Worm (Caenorhabditis elegans) whole organism, L2 larva: Measurements from ENCODE around the gene pvf-1.

Source experiments
- C34F6.9 ChIP-seq: fragments of 150-350 bp; optimal IDR thresholded peaks from 2 replicates; lab custom pipeline; 2014; ENCODE audit warnings: missing biosample characterization, missing genetic modification characterization
- F13H6.1 ChIP-seq: sonication (generic microtip); optimal IDR thresholded peaks from 2 replicates; lab custom pipeline; 2016; ENCODE audit warnings: missing genetic modification characterization, missing compliant biosample characterization
- Y55F3AM.14 ChIP-seq: fragments of 200-800 bp; sonication (Bioruptor generic); optimal IDR thresholded peaks from 2 replicates; lab custom pipeline; 2018; ENCODE audit warnings: mild to moderate bottlenecking, missing genetic modification characterization, missing compliant biosample characterization
- alr-1 ChIP-seq: fragments of 150-350 bp; optimal IDR thresholded peaks from 2 replicates; lab custom pipeline; 2014; ENCODE audit warnings: missing biosample characterization, missing genetic modification characterization
- aly-2 ChIP-seq: fragments of 150-350 bp; optimal IDR thresholded peaks from 2 replicates; lab custom pipeline; 2014; ENCODE audit warnings: missing biosample characterization, missing genetic modification characterization
- ama-1 ChIP-seq: fragments of 150-350 bp; optimal IDR thresholded peaks from 2 replicates; lab custom pipeline; 2018; ENCODE audit warnings: inconsistent platforms
- blmp-1 ChIP-seq: sonication (generic microtip); optimal IDR thresholded peaks from 2 replicates; lab custom pipeline; 2017; ENCODE audit warnings: missing genetic modification characterization, mild to moderate bottlenecking, missing compliant biosample characterization, antibody characterized with exemption, moderate library complexity; ENCODE audit not compliant: insufficient read depth
- ceh-16 ChIP-seq: fragments of 150-350 bp; optimal IDR thresholded peaks from 2 replicates; lab custom pipeline; 2014; ENCODE audit warnings: missing biosample characterization, missing genetic modification characterization
- ceh-82 ChIP-seq: fragments of 150-350 bp; optimal IDR thresholded peaks from 2 replicates; lab custom pipeline; 2014; ENCODE audit warnings: missing biosample characterization, missing genetic modification characterization
- crh-2 ChIP-seq: sonication (generic microtip); optimal IDR thresholded peaks from 2 replicates; lab custom pipeline; 2017; ENCODE audit warnings: missing biosample characterization, missing genetic modification characterization
- dmd-4 ChIP-seq: sonication (generic microtip); optimal IDR thresholded peaks from 2 replicates; lab custom pipeline; 2017; ENCODE audit warnings: missing biosample characterization, missing genetic modification characterization
- egl-27 ChIP-seq: sonication (generic microtip); optimal IDR thresholded peaks from 3 replicates; lab custom pipeline; 2017; ENCODE audit warnings: missing biosample characterization, missing genetic modification reagents, missing genetic modification characterization
- elt-3 ChIP-seq: sonication (generic microtip); optimal IDR thresholded peaks from 2 replicates; lab custom pipeline; 2017; ENCODE audit warnings: missing biosample characterization, missing genetic modification characterization
- fos-1 ChIP-seq: fragments of 150-350 bp; optimal IDR thresholded peaks from 2 replicates; lab custom pipeline; 2014; ENCODE audit warnings: missing biosample characterization, missing genetic modification characterization
- lin-11 ChIP-seq: fragments of 150-350 bp; sonication (generic microtip); optimal IDR thresholded peaks from 2 replicates; lab custom pipeline; 2014; ENCODE audit warnings: missing biosample characterization, missing genetic modification characterization, inconsistent platforms, mixed read lengths
- lin-13 ChIP-seq: fragments of 150-350 bp; optimal IDR thresholded peaks from 2 replicates; lab custom pipeline; 2014; ENCODE audit warnings: missing biosample characterization, missing genetic modification reagents, missing genetic modification characterization
- lsy-2 ChIP-seq, 2 experiments: fragments of 150-350 bp in 1 of 2; sonication (generic microtip) in 1 of 2; optimal IDR thresholded peaks; 2 replicates each; lab custom pipeline; 2014 to 2017; ENCODE audit warnings: missing biosample characterization in 2 of 2, missing genetic modification characterization in 2 of 2
- mab-5 ChIP-seq: fragments of 150-350 bp; optimal IDR thresholded peaks from 2 replicates; lab custom pipeline; 2014; ENCODE audit warnings: missing biosample characterization, missing genetic modification characterization
- mbf-1 ChIP-seq: sonication (generic microtip); optimal IDR thresholded peaks from 2 replicates; lab custom pipeline; 2017; ENCODE audit warnings: missing biosample characterization, missing genetic modification characterization
- mdl-1 ChIP-seq, 2 experiments: fragments of 150-350 bp in 1 of 2; sonication (generic microtip) in 1 of 2; optimal IDR thresholded peaks; 2 replicates each; lab custom pipeline; 2017; ENCODE audit warnings: missing biosample characterization in 2 of 2, missing genetic modification characterization in 2 of 2
- nhr-12 ChIP-seq: fragments of 150-350 bp; optimal IDR thresholded peaks from 2 replicates; lab custom pipeline; 2014; ENCODE audit warnings: missing biosample characterization, missing genetic modification characterization
- nhr-129 ChIP-seq: fragments of 150-350 bp; optimal IDR thresholded peaks from 2 replicates; lab custom pipeline; 2014; ENCODE audit warnings: missing biosample characterization, missing genetic modification characterization
- nhr-21 ChIP-seq: fragments of 150-350 bp; optimal IDR thresholded peaks from 2 replicates; lab custom pipeline; 2014; ENCODE audit warnings: missing biosample characterization, missing genetic modification characterization
- nhr-25 ChIP-seq: fragments of 150-350 bp; sonication (generic microtip); optimal IDR thresholded peaks from 3 replicates; lab custom pipeline; 2014; ENCODE audit warnings: missing biosample characterization, missing genetic modification characterization
- nhr-6 ChIP-seq: fragments of 150-350 bp; optimal IDR thresholded peaks from 2 replicates; lab custom pipeline; 2014; ENCODE audit warnings: missing biosample characterization, missing genetic modification characterization
- nhr-77 ChIP-seq: fragments of 150-350 bp; optimal IDR thresholded peaks from 2 replicates; lab custom pipeline; 2014; ENCODE audit warnings: missing biosample characterization, missing genetic modification characterization
- peb-1 ChIP-seq: fragments of 150-350 bp; optimal IDR thresholded peaks from 2 replicates; lab custom pipeline; 2014; ENCODE audit warnings: missing biosample characterization, missing genetic modification characterization
- skn-1 ChIP-seq: sonication (generic microtip); optimal IDR thresholded peaks from 2 replicates; lab custom pipeline; 2017; ENCODE audit warnings: missing biosample characterization, missing genetic modification characterization
- sma-3 ChIP-seq: sonication (generic microtip); optimal IDR thresholded peaks from 2 replicates; lab custom pipeline; 2016; ENCODE audit warnings: missing genetic modification reagents, missing genetic modification characterization, missing compliant biosample characterization
- sma-9 ChIP-seq, 2 experiments: fragments of 150-350 bp in 1 of 2; sonication (generic microtip) in 1 of 2; optimal IDR thresholded peaks; 2 replicates each; lab custom pipeline; 2014 to 2016; ENCODE audit warnings: missing genetic modification characterization in 2 of 2, mild to moderate bottlenecking in 1 of 2, missing biosample characterization in 1 of 2, missing compliant biosample characterization in 1 of 2, missing genetic modification reagents in 1 of 2, moderate library complexity in 1 of 2
- unc-39 ChIP-seq: fragments of 150-350 bp; optimal IDR thresholded peaks from 2 replicates; lab custom pipeline; 2014; ENCODE audit warnings: missing biosample characterization, missing genetic modification characterization
- unc-55 ChIP-seq: fragments of 150-350 bp; sonication (generic microtip); optimal IDR thresholded peaks from 3 replicates; lab custom pipeline; 2014; ENCODE audit warnings: missing biosample characterization, missing genetic modification reagents, missing genetic modification characterization
- unc-62 ChIP-seq: fragments of 150-350 bp; optimal IDR thresholded peaks from 2 replicates; lab custom pipeline; 2014; ENCODE audit warnings: missing biosample characterization, missing genetic modification reagents, missing genetic modification characterization
- zag-1 ChIP-seq: fragments of 150-350 bp; optimal IDR thresholded peaks from 2 replicates; lab custom pipeline; 2014; ENCODE audit warnings: missing biosample characterization, missing genetic modification characterization
- ztf-1 ChIP-seq: fragments of 200-800 bp; sonication (Bioruptor generic); conservative IDR thresholded peaks from 2 replicates; pipeline ENCODE4 v1.3.6; 2022; ENCODE audit warnings: missing genetic modification characterization, missing compliant biosample characterization
- ztf-11 ChIP-seq: sonication (generic microtip); optimal IDR thresholded peaks from 2 replicates; lab custom pipeline; 2017; ENCODE audit warnings: missing biosample characterization, missing genetic modification characterization
- ztf-4 ChIP-seq: fragments of 150-350 bp; optimal IDR thresholded peaks from 2 replicates; lab custom pipeline; 2014; ENCODE audit warnings: missing biosample characterization, missing genetic modification characterization

The pvf-1 gene

ce11 chrIII:1852126-1852717 is 28.1 kb upstream of the pvf-1 start:
- TF ChIP-seq ztf-4 (tag; lab: Kevin White, UChicago) (no peak), nhr-12 (tag; lab: Kevin White, UChicago) (no peak), ceh-16 (tag; lab: Kevin White, UChicago) (no peak), sma-9 (GFP tag; optimal IDR thresholded peaks at IDR 0.05; lab: Kevin White, UChicago) (no peak), sma-9 (tag; optimal IDR thresholded peaks at IDR 0.05; lab: Kevin White, UChicago) (no peak), lin-13 (GFP tag; lab: Kevin White, UChicago) (no peak), lsy-2 (tag; optimal IDR thresholded peaks at IDR 0.05; lab: Kevin White, UChicago) (no peak), nhr-129 (tag; lab: Kevin White, UChicago) (no peak), mdl-1 (tag; optimal IDR thresholded peaks at IDR 0.05; lab: Kevin White, UChicago) (no peak), nhr-77 (no peak), lin-11 (tag; lab: Kevin White, UChicago) (no peak), blmp-1 (tag; lab: Kevin White, UChicago) (no peak)

- TF ChIP-seq sma-3 (GFP tag; lab: Kevin White, UChicago) (no peak), nhr-12 (tag; lab: Kevin White, UChicago) (no peak), nhr-6 (no peak), mab-5 (no peak), ztf-4 (tag; lab: Kevin White, UChicago) (no peak), ceh-82 (tag; lab: Kevin White, UChicago) (no peak), nhr-25 (tag; lab: Kevin White, UChicago) (no peak), nhr-129 (tag; lab: Kevin White, UChicago) (no peak), ztf-1 (GFP tag; lab: Robert Waterston, UW) (no peak), unc-55 (GFP tag; lab: Kevin White, UChicago) (no peak), lin-13 (GFP tag; lab: Kevin White, UChicago) (no peak), dmd-4 (tag; lab: Kevin White, UChicago) (no peak), aly-2 (tag; lab: Kevin White, UChicago) (no peak), mbf-1 (tag; lab: Kevin White, UChicago) (no peak), nhr-21 (tag; lab: Kevin White, UChicago) (no peak), peb-1 (tag; lab: Kevin White, UChicago) (no peak), ceh-16 (tag; lab: Kevin White, UChicago) (no peak), zag-1 (tag; lab: Kevin White, UChicago) (no peak)
These were observed 24.6 kb upstream of the pvf-1 start, which contains the start of gene pqn-82 for ce11 chrIII:1848747-1849146. pqn-82 (plus strand) TSS chrIII:1849047.

ce11 chrIII:1833984-1834563 is 10.0 kb upstream of the pvf-1 start, which contains the start of gene rexd-1:
rexd-1 (plus strand) TSS chrIII:1834513.
- TF ChIP-seq peb-1 (tag; lab: Kevin White, UChicago) (no peak), crh-2 (no peak), unc-39 (no peak), mbf-1 (tag; lab: Kevin White, UChicago) (no peak), nhr-12 (tag; lab: Kevin White, UChicago) (no peak), lin-11 (tag; lab: Kevin White, UChicago) (no peak), C34F6.9 (tag; lab: Kevin White, UChicago) (no peak), alr-1 (no peak), zag-1 (tag; lab: Kevin White, UChicago) (no peak), ceh-16 (tag; lab: Kevin White, UChicago) (no peak), nhr-25 (tag; lab: Kevin White, UChicago) (no peak), fos-1 (tag; lab: Kevin White, UChicago) (no peak), elt-3 (tag; lab: Kevin White, UChicago) (no peak), nhr-6 (no peak), nhr-21 (tag; lab: Kevin White, UChicago) (no peak), Y55F3AM.14 (GFP tag; lab: Kevin White, UChicago) (no peak), blmp-1 (tag; lab: Kevin White, UChicago) (no peak), unc-62 (no peak), ama-1 (lab: Kevin White, UChicago) (no peak)

- TF ChIP-seq egl-27 (tag; lab: Kevin White, UChicago) (no peak), F13H6.1 (no peak), Y55F3AM.14 (GFP tag; lab: Kevin White, UChicago) (no peak), ztf-11 (no peak), unc-39 (no peak), skn-1 (tag; lab: Kevin White, UChicago) (no peak), fos-1 (tag; lab: Kevin White, UChicago) (no peak), elt-3 (tag; lab: Kevin White, UChicago) (no peak), nhr-25 (tag; lab: Kevin White, UChicago) (no peak), blmp-1 (tag; lab: Kevin White, UChicago) (no peak)
These were observed 8.3 kb upstream of the pvf-1 start for ce11 chrIII:1832453-1832852.
